Fruit fly (Drosophila melanogaster) whole organism, embryonic: ENCODE data around the gene CG13631.

Experiments used
- BtbVII ChIP-seq: fragments of 200-800 bp; sonication (Bioruptor generic); optimal IDR thresholded peaks from 3 replicates; lab custom pipeline; 2017; ENCODE audit warnings: missing biosample characterization, mild to moderate bottlenecking, missing genetic modification characterization
- CG10366 ChIP-seq: fragments of 200-800 bp; sonication (Bioruptor generic); IDR thresholded peaks from 2 replicates; pipeline ENCODE4 v1.3.6; 2022; ENCODE audit warnings: missing biosample characterization, missing genetic modification characterization
- CG13424 ChIP-seq: fragments of 200-800 bp; sonication (Bioruptor generic); optimal IDR thresholded peaks from 2 replicates; lab custom pipeline; 2019; ENCODE audit warnings: missing biosample characterization, mild to moderate bottlenecking, missing genetic modification characterization, moderate library complexity
- CG14441 ChIP-seq: fragments of 200-800 bp; sonication (Bioruptor generic); IDR thresholded peaks from 2 replicates; pipeline ENCODE4 v1.3.6; 2022; ENCODE audit warnings: missing biosample characterization, missing genetic modification characterization
- CG14860 ChIP-seq: fragments of 200-800 bp; sonication (Bioruptor generic); IDR thresholded peaks from 3 replicates; pipeline ENCODE4 v1.3.6; 2022; ENCODE audit warnings: missing biosample characterization, missing genetic modification characterization; ENCODE audit not compliant: partially characterized antibody
- CG1529 ChIP-seq: fragments of 200-800 bp; sonication (Bioruptor generic); optimal IDR thresholded peaks from 3 replicates; lab custom pipeline; 2018; ENCODE audit warnings: missing biosample characterization, missing genetic modification characterization
- CG15479 ChIP-seq: fragments of 200-800 bp; sonication (Bioruptor generic); optimal IDR thresholded peaks from 3 replicates; lab custom pipeline; 2019; ENCODE audit warnings: missing biosample characterization, mild to moderate bottlenecking, missing genetic modification characterization, moderate library complexity
- CG17385 ChIP-seq: fragments of 200-800 bp; sonication (Bioruptor generic); optimal IDR thresholded peaks from 3 replicates; lab custom pipeline; 2018; ENCODE audit warnings: missing biosample characterization, mild to moderate bottlenecking, missing genetic modification characterization
- CG17802 ChIP-seq: fragments of 200-800 bp; sonication (Bioruptor generic); optimal IDR thresholded peaks from 2 replicates; lab custom pipeline; 2018; ENCODE audit warnings: missing biosample characterization, mild to moderate bottlenecking, missing genetic modification characterization, moderate library complexity
- CG32772 ChIP-seq: fragments of 200-800 bp; sonication (Bioruptor generic); IDR thresholded peaks from 2 replicates; pipeline ENCODE4 v1.3.6; 2022; ENCODE audit warnings: missing biosample characterization, missing genetic modification characterization
- CG3281 ChIP-seq: fragments of 200-800 bp; sonication (Bioruptor generic); optimal IDR thresholded peaks from 3 replicates; lab custom pipeline; 2017; ENCODE audit warnings: missing biosample characterization, mild to moderate bottlenecking, missing genetic modification characterization
- CG34224 ChIP-seq: fragments of 200-800 bp; sonication (Bioruptor generic); IDR thresholded peaks from 3 replicates; pipeline ENCODE4 v1.3.6; 2022; ENCODE audit warnings: missing biosample characterization, missing genetic modification characterization; ENCODE audit not compliant: partially characterized antibody
- CG4424 ChIP-seq: fragments of 200-800 bp; sonication (Bioruptor generic); optimal IDR thresholded peaks from 3 replicates; lab custom pipeline; 2016; ENCODE audit warnings: missing biosample characterization, missing genetic modification characterization
- CG5180 ChIP-seq: fragments of 200-800 bp; sonication (Bioruptor generic); optimal IDR thresholded peaks from 3 replicates; lab custom pipeline; 2017; ENCODE audit warnings: missing biosample characterization, missing genetic modification characterization, mild to moderate bottlenecking, moderate library complexity, missing genetic modification reagents
- CG6254 ChIP-seq: fragments of 200-800 bp; sonication (Bioruptor generic); optimal IDR thresholded peaks from 3 replicates; lab custom pipeline; 2017; ENCODE audit warnings: mild to moderate bottlenecking, missing biosample characterization, missing genetic modification reagents, missing genetic modification characterization
- CG6813 ChIP-seq: fragments of 200-800 bp; sonication (Bioruptor generic); optimal IDR thresholded peaks from 2 replicates; lab custom pipeline; 2017; ENCODE audit warnings: missing biosample characterization, missing genetic modification characterization, mild to moderate bottlenecking, moderate library complexity, missing genetic modification reagents
- CG7745 ChIP-seq: fragments of 200-800 bp; sonication (Bioruptor generic); optimal IDR thresholded peaks from 2 replicates; lab custom pipeline; 2018; ENCODE audit warnings: missing biosample characterization, mild to moderate bottlenecking, missing genetic modification characterization, moderate library complexity
- CG9727 ChIP-seq: fragments of 200-800 bp; sonication (Bioruptor generic); optimal IDR thresholded peaks from 3 replicates; lab custom pipeline; 2017; ENCODE audit warnings: missing biosample characterization, mild to moderate bottlenecking, missing genetic modification characterization
- CG9817 ChIP-seq: fragments of 200-800 bp; sonication (Bioruptor generic); optimal IDR thresholded peaks from 2 replicates; lab custom pipeline; 2018; ENCODE audit warnings: missing biosample characterization, mild to moderate bottlenecking, missing genetic modification characterization, moderate library complexity
- Chrac-16 ChIP-seq: fragments of 200-800 bp; sonication (Bioruptor generic); optimal IDR thresholded peaks from 3 replicates; lab custom pipeline; 2016; ENCODE audit warnings: missing biosample characterization, missing genetic modification characterization
- CrebB ChIP-seq: fragments of 200-800 bp; sonication (Bioruptor generic); optimal IDR thresholded peaks from 3 replicates; lab custom pipeline; 2018; ENCODE audit warnings: missing biosample characterization, mild to moderate bottlenecking, missing genetic modification characterization
- ERR ChIP-seq: fragments of 200-800 bp; sonication (Bioruptor generic); optimal IDR thresholded peaks from 2 replicates; lab custom pipeline; 2016; ENCODE audit warnings: missing biosample characterization, missing genetic modification characterization
- HLH3B ChIP-seq: fragments of 200-800 bp; sonication (Bioruptor generic); IDR thresholded peaks from 2 replicates; pipeline ENCODE4 v1.3.6; 2022; ENCODE audit warnings: missing biosample characterization, missing genetic modification characterization
- Hand ChIP-seq: fragments of 200-800 bp; sonication (Bioruptor generic); optimal IDR thresholded peaks from 2 replicates; lab custom pipeline; 2017; ENCODE audit warnings: mild to moderate bottlenecking, missing biosample characterization, missing genetic modification reagents, missing genetic modification characterization
- HmgZ ChIP-seq: fragments of 200-800 bp; sonication (Bioruptor generic); optimal IDR thresholded peaks from 2 replicates; lab custom pipeline; 2018; ENCODE audit warnings: missing biosample characterization, mild to moderate bottlenecking, missing genetic modification characterization
- Nf-YC ChIP-seq: fragments of 200-800 bp; optimal IDR thresholded peaks from 3 replicates; lab custom pipeline; 2019; ENCODE audit warnings: missing biosample characterization, mild to moderate bottlenecking, missing genetic modification characterization, moderate library complexity
- Pdp1 ChIP-seq, 2 experiments: fragments of 200-800 bp; sonication (Bioruptor generic); optimal IDR thresholded peaks; 3 replicates each; lab custom pipeline; 2016; ENCODE audit warnings: missing biosample characterization in 2 of 2, missing genetic modification characterization in 2 of 2, mild to moderate bottlenecking in 1 of 2, moderate library complexity in 1 of 2
- Ravus ChIP-seq: fragments of 200-800 bp; sonication (Bioruptor generic); IDR thresholded peaks from 2 replicates; pipeline ENCODE4 v1.3.6; 2022; ENCODE audit warnings: missing biosample characterization, missing genetic modification characterization
- Sox102F ChIP-seq: fragments of 200-800 bp; sonication (Bioruptor generic); optimal IDR thresholded peaks from 2 replicates; lab custom pipeline; 2018; ENCODE audit warnings: missing biosample characterization, mild to moderate bottlenecking, missing genetic modification characterization, moderate library complexity
- Ssrp ChIP-seq: fragments of 200-800 bp; sonication (Bioruptor generic); optimal IDR thresholded peaks from 2 replicates; lab custom pipeline; 2018; ENCODE audit warnings: missing biosample characterization, mild to moderate bottlenecking, missing genetic modification characterization, moderate library complexity
- Trl ChIP-seq, 3 experiments: fragments of >200 bp in 2 of 3; fragments of 200-800 bp in 1 of 3; sonication (Bioruptor generic) in 1 of 3; optimal IDR thresholded peaks; 2 replicates in 1 of 3; 3 replicates in 2 of 3; lab custom pipeline; 2016 to 2017; ENCODE audit warnings: missing biosample characterization in 1 of 3, missing genetic modification characterization in 1 of 3
- Xbp1 ChIP-seq: fragments of 200-800 bp; sonication (Bioruptor generic); optimal IDR thresholded peaks from 3 replicates; lab custom pipeline; 2016; ENCODE audit warnings: missing biosample characterization, mild to moderate bottlenecking, missing genetic modification characterization
- aop ChIP-seq: fragments of 200-800 bp; sonication (Bioruptor generic); IDR thresholded peaks from 2 replicates; pipeline ENCODE4 v1.3.6; 2022; ENCODE audit warnings: missing biosample characterization, missing genetic modification characterization
- bbx ChIP-seq: fragments of 200-800 bp; sonication (Bioruptor generic); IDR thresholded peaks from 2 replicates; pipeline ENCODE4 v1.3.6; 2022; ENCODE audit warnings: missing biosample characterization, missing genetic modification characterization; ENCODE audit not compliant: partially characterized antibody
- chinmo ChIP-seq: fragments of 200-800 bp; sonication (Bioruptor generic); IDR thresholded peaks from 4 replicates; pipeline ENCODE4 v1.3.6; 2022; ENCODE audit warnings: missing biosample characterization, missing genetic modification characterization; ENCODE audit not compliant: partially characterized antibody
- chm ChIP-seq: fragments of 200-800 bp; sonication (Bioruptor generic); IDR thresholded peaks from 2 replicates; pipeline ENCODE4 v1.3.6; 2022; ENCODE audit warnings: missing biosample characterization, missing genetic modification characterization
- danr ChIP-seq: fragments of 200-800 bp; sonication (Bioruptor generic); IDR thresholded peaks from 2 replicates; pipeline ENCODE4 v1.3.6; 2022; ENCODE audit warnings: missing biosample characterization, missing genetic modification characterization
- fd102C ChIP-seq: fragments of 200-800 bp; sonication (Bioruptor generic); optimal IDR thresholded peaks from 2 replicates; lab custom pipeline; 2018; ENCODE audit warnings: missing biosample characterization, mild to moderate bottlenecking, missing genetic modification characterization, moderate library complexity
- gfzf ChIP-seq: fragments of 200-800 bp; sonication (Bioruptor generic); optimal IDR thresholded peaks from 2 replicates; lab custom pipeline; 2016; ENCODE audit warnings: missing biosample characterization, mild to moderate bottlenecking, missing genetic modification characterization, moderate library complexity
- gsb-n ChIP-seq: fragments of 200-800 bp; sonication (Bioruptor generic); optimal IDR thresholded peaks from 3 replicates; lab custom pipeline; 2018; ENCODE audit warnings: missing biosample characterization, mild to moderate bottlenecking, missing genetic modification characterization
- kay ChIP-seq: fragments of 200-800 bp; sonication (Bioruptor generic); optimal IDR thresholded peaks from 2 replicates; lab custom pipeline; 2016; ENCODE audit warnings: missing biosample characterization, missing genetic modification characterization
- lilli ChIP-seq: fragments of 200-800 bp; sonication (Bioruptor generic); optimal IDR thresholded peaks from 3 replicates; lab custom pipeline; 2016; ENCODE audit warnings: missing biosample characterization, missing genetic modification characterization
- otp ChIP-seq: fragments of 200-800 bp; sonication (Bioruptor generic); IDR thresholded peaks from 3 replicates; pipeline ENCODE4, ENCODE4 v1.3.6; 2022; ENCODE audit warnings: missing biosample characterization, missing genetic modification characterization
- sc ChIP-seq, 3 experiments: fragments of >200 bp in 2 of 3; fragments of 200-800 bp in 1 of 3; sonication (Bioruptor generic) in 1 of 3; optimal IDR thresholded peaks; 2 replicates in 2 of 3; 3 replicates in 1 of 3; lab custom pipeline; 2017; ENCODE audit warnings: mild to moderate bottlenecking in 1 of 3, missing biosample characterization in 1 of 3, missing genetic modification characterization in 1 of 3, missing genetic modification reagents in 1 of 3
- sim ChIP-seq: fragments of 200-800 bp; sonication (Bioruptor generic); IDR thresholded peaks from 2 replicates; pipeline ENCODE4 v1.3.6; 2022; ENCODE audit warnings: missing biosample characterization, missing genetic modification characterization
- usp ChIP-seq: fragments of >200 bp; optimal IDR thresholded peaks from 2 replicates; lab custom pipeline; 2017; ENCODE audit warnings: missing biosample characterization, missing genetic modification characterization
- vfl ChIP-seq: fragments of 200-800 bp; sonication (Bioruptor generic); optimal IDR thresholded peaks from 2 replicates; lab custom pipeline; 2016; ENCODE audit warnings: missing biosample characterization, missing genetic modification characterization

Gene CG13631

dm6 chr3R:24799503-24799902 lies 30.4 kb downstream of the CG13631 start, which contains the start of gene Ude (continued):
- TF ChIP-seq chm (GFP tag; lab: Robert Waterston, UW): peak; percentile 49; the same call in 1 of the 2 replicates
- peak; percentile 33 for TF ChIP-seq BtbVII (GFP tag; lab: Kevin White, UChicago)
- TF ChIP-seq HmgZ: peak; percentile 8
- TF ChIP-seq bbx (GFP tag; lab: Robert Waterston, UW): 0 out of 2 replicates have a peak, but pooled peaks have one; percentile 12
- peak; percentile 42; the same call in 2 of the 3 replicates for TF ChIP-seq CG34224
- TF ChIP-seq Trl (optimal IDR thresholded peaks at IDR 0.05; lab: Kevin White, UChicago): peak in 1 of 2 experiments; percentile 63
- no peak for TF ChIP-seq Trl (GFP tag; optimal IDR thresholded peaks at IDR 0.05; lab: Kevin White, UChicago)
- no peak for TF ChIP-seq CG14860 (GFP tag; lab: Robert Waterston, UW)
- TF ChIP-seq chinmo (GFP tag; lab: Robert Waterston, UW): peak; percentile 85; the same call in 2 of the 4 replicates
- peak in 1 of 2 experiments; percentile 47 for TF ChIP-seq Pdp1 (GFP tag; optimal IDR thresholded peaks at IDR 0.05; lab: Kevin White, UChicago)
- TF ChIP-seq Nf-YC (tag; lab: Kevin White, UChicago): no peak
- TF ChIP-seq CG7745 (tag; lab: Kevin White, UChicago): peak; percentile 56
- TF ChIP-seq otp (GFP tag; lab: Robert Waterston, UW): no peak
- TF ChIP-seq CG6813: no peak

dm6 chr3R:24805048-24805447 lies 35.9 kb downstream of the CG13631 start, which contains the start of gene polybromo:
Gene polybromo (minus strand): TSS chr3R:24805259.
- no peak for TF ChIP-seq vfl (GFP tag; lab: Kevin White, UChicago)
- TF ChIP-seq sim (GFP tag; lab: Robert Waterston, UW): no peak
- no peak for TF ChIP-seq Ssrp (tag; lab: Kevin White, UChicago)
- no peak for TF ChIP-seq Hand (GFP tag; lab: Kevin White, UChicago)
- no peak for TF ChIP-seq CG5180 (GFP tag; lab: Kevin White, UChicago)
- TF ChIP-seq CrebB (tag; lab: Kevin White, UChicago): no peak
- TF ChIP-seq CG15479 (GFP tag; lab: Kevin White, UChicago): no peak
- no peak for TF ChIP-seq CG9817
- TF ChIP-seq CG10366 (GFP tag; lab: Robert Waterston, UW): no peak
- no peak for TF ChIP-seq CG14441 (GFP tag; lab: Robert Waterston, UW)
- no peak for TF ChIP-seq CG17385
- no peak for TF ChIP-seq CG3281
- TF ChIP-seq CG6254 (GFP tag; lab: Kevin White, UChicago): no peak
- no peak for TF ChIP-seq CG6813
- TF ChIP-seq bbx (GFP tag; lab: Robert Waterston, UW): peak; percentile 92
- TF ChIP-seq kay (GFP tag; lab: Kevin White, UChicago): no peak
- no peak for TF ChIP-seq danr (GFP tag; lab: Robert Waterston, UW)
- no peak for TF ChIP-seq HLH3B (GFP tag; lab: Robert Waterston, UW)
- peak; percentile 93 for TF ChIP-seq chinmo (GFP tag; lab: Robert Waterston, UW)
- TF ChIP-seq fd102C (GFP tag; lab: Kevin White, UChicago): no peak
- TF ChIP-seq CG17802 (tag; lab: Kevin White, UChicago): no peak
- no peak for TF ChIP-seq Chrac-16 (GFP tag; lab: Kevin White, UChicago)
- no peak for TF ChIP-seq gsb-n (tag; lab: Kevin White, UChicago)
- TF ChIP-seq CG13424: no peak
- no peak for TF ChIP-seq CG1529 (GFP tag; lab: Kevin White, UChicago)
- no peak for TF ChIP-seq aop (GFP tag; lab: Robert Waterston, UW)
- no peak for TF ChIP-seq usp
- TF ChIP-seq sc (optimal IDR thresholded peaks at IDR 0.05; lab: Kevin White, UChicago): no peak
- TF ChIP-seq sc (GFP tag; optimal IDR thresholded peaks at IDR 0.05; lab: Kevin White, UChicago): no peak
- no peak for TF ChIP-seq CG32772
- peak; percentile 10 for TF ChIP-seq lilli
- no peak for TF ChIP-seq Sox102F
- no peak for TF ChIP-seq CG9727
- TF ChIP-seq ERR (GFP tag; lab: Kevin White, UChicago): no peak
- peak; percentile 27 for TF ChIP-seq gfzf
- TF ChIP-seq CG4424 (GFP tag; lab: Kevin White, UChicago): no peak
- no peak for TF ChIP-seq Ravus (GFP tag; lab: Robert Waterston, UW)
- no peak for TF ChIP-seq Xbp1
